Worm (Caenorhabditis elegans) whole organism, late embryonic: Measurements from ENCODE around the gene hlh-25.

Source experiments
- ama-1 ChIP-seq: fragments of 150-350 bp; optimal IDR thresholded peaks from 2 replicates; lab custom pipeline; 2014
- dmd-4 ChIP-seq: sonication (generic microtip); optimal IDR thresholded peaks from 2 replicates; lab custom pipeline; 2016; ENCODE audit warnings: borderline replicate concordance, missing genetic modification characterization, missing compliant biosample characterization
- fkh-10 ChIP-seq: fragments of 150-350 bp; optimal IDR thresholded peaks from 2 replicates; lab custom pipeline; 2014; ENCODE audit warnings: missing biosample characterization, missing genetic modification reagents, missing genetic modification characterization
- lin-11 ChIP-seq: fragments of 200-800 bp; sonication (Bioruptor generic); optimal IDR thresholded peaks from 2 replicates; lab custom pipeline; 2018; ENCODE audit warnings: mild to moderate bottlenecking, missing genetic modification characterization, missing compliant biosample characterization
- pha-4 ChIP-seq: fragments of 150-350 bp; optimal IDR thresholded peaks from 2 replicates; lab custom pipeline; 2018; ENCODE audit warnings: missing biosample characterization, missing genetic modification reagents, missing genetic modification characterization
- tbx-2 ChIP-seq: sonication (generic microtip); optimal IDR thresholded peaks from 2 replicates; lab custom pipeline; 2016; ENCODE audit warnings: missing genetic modification characterization, missing compliant biosample characterization

- TF ChIP-seq tbx-2 (tag; lab: Kevin White, UChicago) (no peak), ama-1 (lab: Kevin White, UChicago) (no peak), fkh-10 (GFP tag; lab: Kevin White, UChicago) (no peak), dmd-4 (tag; lab: Kevin White, UChicago) (no peak), pha-4 (no peak), lin-11 (tag; lab: Kevin White, UChicago) (no peak)
Observed at ce11 chrII:5579236-5579635, 44.2 kb downstream of the hlh-25 start.
